Worm (Caenorhabditis elegans) whole organism, late embryonic: ENCODE data around the gene sucl-1.
A peak's percentile ranks its signal among the peaks of the same experiment; 100 is the strongest.

Experiments used
- C08G9.2 ChIP-seq: sonication (generic microtip); optimal IDR thresholded peaks from 2 replicates; lab custom pipeline; 2016; ENCODE audit warnings: mild to moderate bottlenecking, missing genetic modification characterization, moderate library complexity, missing compliant biosample characterization
- K02D7.2 ChIP-seq: sonication (generic microtip); optimal IDR thresholded peaks from 2 replicates; lab custom pipeline; 2017; ENCODE audit warnings: mild to moderate bottlenecking, missing genetic modification characterization, missing compliant biosample characterization
- K09A11.1 ChIP-seq: sonication (generic microtip); optimal IDR thresholded peaks from 2 replicates; lab custom pipeline; 2017; ENCODE audit warnings: antibody characterized with exemption, mild to moderate bottlenecking, missing genetic modification characterization, missing compliant biosample characterization; ENCODE audit not compliant: insufficient read depth
- Y22D7AL.16 ChIP-seq: sonication (generic microtip); optimal IDR thresholded peaks from 2 replicates; lab custom pipeline; 2016; ENCODE audit warnings: missing genetic modification characterization, missing compliant biosample characterization
- ahr-1 ChIP-seq: sonication (generic microtip); optimal IDR thresholded peaks from 2 replicates; lab custom pipeline; 2016; ENCODE audit warnings: missing genetic modification characterization, missing compliant biosample characterization
- ama-1 ChIP-seq: fragments of 150-350 bp; optimal IDR thresholded peaks from 2 replicates; lab custom pipeline; 2014
- ceh-14 ChIP-seq: sonication (generic microtip); optimal IDR thresholded peaks from 2 replicates; lab custom pipeline; 2016; ENCODE audit warnings: missing genotype, missing genetic modification characterization, missing compliant biosample characterization
- ceh-18 ChIP-seq: sonication (generic microtip); optimal IDR thresholded peaks from 2 replicates; lab custom pipeline; 2016; ENCODE audit warnings: missing genetic modification characterization, missing compliant biosample characterization
- ceh-19 ChIP-seq: fragments of 200-800 bp; sonication (Bioruptor generic); optimal IDR thresholded peaks from 2 replicates; lab custom pipeline; 2018; ENCODE audit warnings: mild to moderate bottlenecking, missing genetic modification characterization, missing compliant biosample characterization
- ceh-2 ChIP-seq: sonication (generic microtip); optimal IDR thresholded peaks from 2 replicates; lab custom pipeline; 2016; ENCODE audit warnings: missing genotype, missing genetic modification characterization, missing compliant biosample characterization
- ceh-30 ChIP-seq: fragments of 150-350 bp; optimal IDR thresholded peaks from 2 replicates; lab custom pipeline; 2014; ENCODE audit warnings: missing biosample characterization, missing genetic modification characterization
- ceh-31 ChIP-seq: sonication (generic microtip); optimal IDR thresholded peaks from 2 replicates; lab custom pipeline; 2016; ENCODE audit warnings: missing genetic modification characterization, missing compliant biosample characterization
- ceh-34 ChIP-seq: sonication (generic microtip); optimal IDR thresholded peaks from 2 replicates; lab custom pipeline; 2016; ENCODE audit warnings: mild to moderate bottlenecking, missing genetic modification characterization, missing compliant biosample characterization
- ceh-45 ChIP-seq: fragments of 200-800 bp; sonication (Bioruptor generic); IDR thresholded peaks from 2 replicates; pipeline ENCODE4 v1.3.6; 2022; ENCODE audit warnings: missing genetic modification reagents, missing genetic modification characterization, missing compliant biosample characterization
- dmd-4 ChIP-seq: sonication (generic microtip); optimal IDR thresholded peaks from 2 replicates; lab custom pipeline; 2016; ENCODE audit warnings: borderline replicate concordance, missing genetic modification characterization, missing compliant biosample characterization
- dve-1 ChIP-seq: sonication (generic microtip); optimal IDR thresholded peaks from 2 replicates; lab custom pipeline; 2017; ENCODE audit warnings: antibody characterized with exemption, mild to moderate bottlenecking, missing genetic modification characterization, missing compliant biosample characterization
- elt-2 ChIP-seq: sonication (generic microtip); optimal IDR thresholded peaks from 2 replicates; lab custom pipeline; 2016; ENCODE audit warnings: missing genetic modification reagents, missing genetic modification characterization, missing compliant biosample characterization
- ets-4 ChIP-seq: sonication (generic microtip); optimal IDR thresholded peaks from 2 replicates; lab custom pipeline; 2016; ENCODE audit warnings: missing genetic modification characterization, missing compliant biosample characterization
- eyg-1 ChIP-seq: sonication (generic microtip); optimal IDR thresholded peaks from 2 replicates; lab custom pipeline; 2016; ENCODE audit warnings: missing genotype, missing genetic modification characterization, missing compliant biosample characterization
- fax-1 ChIP-seq: sonication (generic microtip); optimal IDR thresholded peaks from 2 replicates; lab custom pipeline; 2016; ENCODE audit warnings: missing genotype, missing genetic modification characterization, missing compliant biosample characterization
- fkh-10 ChIP-seq: fragments of 150-350 bp; optimal IDR thresholded peaks from 2 replicates; lab custom pipeline; 2014; ENCODE audit warnings: missing biosample characterization, missing genetic modification reagents, missing genetic modification characterization
- hlh-15 ChIP-seq: sonication (generic microtip); optimal IDR thresholded peaks from 2 replicates; lab custom pipeline; 2016; ENCODE audit warnings: missing genetic modification characterization, missing compliant biosample characterization
- hlh-30 ChIP-seq: sonication (generic microtip); optimal IDR thresholded peaks from 2 replicates; lab custom pipeline; 2017; ENCODE audit warnings: antibody characterized with exemption, missing genetic modification characterization, missing compliant biosample characterization; ENCODE audit not compliant: insufficient read depth
- hlh-8 ChIP-seq: sonication (generic microtip); optimal IDR thresholded peaks from 2 replicates; lab custom pipeline; 2016; ENCODE audit warnings: missing genotype, missing genetic modification characterization, missing compliant biosample characterization
- lim-6 ChIP-seq: sonication (generic microtip); optimal IDR thresholded peaks from 2 replicates; lab custom pipeline; 2016; ENCODE audit warnings: missing genetic modification characterization, missing compliant biosample characterization
- lin-11 ChIP-seq: fragments of 200-800 bp; sonication (Bioruptor generic); optimal IDR thresholded peaks from 2 replicates; lab custom pipeline; 2018; ENCODE audit warnings: mild to moderate bottlenecking, missing genetic modification characterization, missing compliant biosample characterization
- madf-2 ChIP-seq: sonication (generic microtip); optimal IDR thresholded peaks from 2 replicates; lab custom pipeline; 2017; ENCODE audit warnings: missing genetic modification characterization, missing compliant biosample characterization
- mec-3 ChIP-seq: sonication (generic microtip); optimal IDR thresholded peaks from 2 replicates; lab custom pipeline; 2016; ENCODE audit warnings: borderline replicate concordance, missing genetic modification characterization, missing compliant biosample characterization
- nfya-1 ChIP-seq: sonication (generic microtip); optimal IDR thresholded peaks from 2 replicates; lab custom pipeline; 2017; ENCODE audit warnings: missing genetic modification characterization, mild to moderate bottlenecking, missing compliant biosample characterization, antibody characterized with exemption, moderate library complexity
- nhr-11 ChIP-seq: fragments of 150-350 bp; optimal IDR thresholded peaks from 2 replicates; lab custom pipeline; 2014; ENCODE audit warnings: missing biosample characterization, missing genetic modification characterization
- pag-3 ChIP-seq: sonication (generic microtip); optimal IDR thresholded peaks from 2 replicates; lab custom pipeline; 2016; ENCODE audit warnings: missing compliant biosample characterization, missing genetic modification characterization, borderline replicate concordance
- pat-9 ChIP-seq: fragments of 200-800 bp; sonication (Bioruptor generic); optimal IDR thresholded peaks from 2 replicates; lab custom pipeline; 2018; ENCODE audit warnings: mild to moderate bottlenecking, missing genetic modification characterization, moderate library complexity, missing compliant biosample characterization
- pax-1 ChIP-seq: fragments of 150-350 bp; optimal IDR thresholded peaks from 2 replicates; lab custom pipeline; 2014; ENCODE audit warnings: missing biosample characterization, missing genetic modification characterization
- pha-2 ChIP-seq: sonication (generic microtip); optimal IDR thresholded peaks from 2 replicates; lab custom pipeline; 2017; ENCODE audit warnings: mild to moderate bottlenecking, missing genetic modification characterization, missing compliant biosample characterization
- pha-4 ChIP-seq: fragments of 150-350 bp; optimal IDR thresholded peaks from 2 replicates; lab custom pipeline; 2018; ENCODE audit warnings: missing biosample characterization, missing genetic modification reagents, missing genetic modification characterization
- pros-1 ChIP-seq: fragments of 150-350 bp; optimal IDR thresholded peaks from 2 replicates; lab custom pipeline; 2014; ENCODE audit warnings: missing biosample characterization, missing genetic modification reagents, missing genetic modification characterization
- ref-2 ChIP-seq: sonication (generic microtip); optimal IDR thresholded peaks from 2 replicates; lab custom pipeline; 2016; ENCODE audit warnings: missing genetic modification characterization, missing compliant biosample characterization
- rnt-1 ChIP-seq: sonication (generic microtip); optimal IDR thresholded peaks from 2 replicates; lab custom pipeline; 2016; ENCODE audit warnings: missing genetic modification characterization, missing compliant biosample characterization
- sox-2 ChIP-seq: fragments of 200-800 bp; sonication (Bioruptor generic); IDR thresholded peaks from 2 replicates; pipeline ENCODE4 v1.3.6; 2022; ENCODE audit warnings: missing genetic modification reagents, missing genetic modification characterization, missing compliant biosample characterization
- sox-4 ChIP-seq: sonication (generic microtip); optimal IDR thresholded peaks from 2 replicates; lab custom pipeline; 2017; ENCODE audit warnings: mild to moderate bottlenecking, missing genetic modification characterization, inconsistent platforms, missing compliant biosample characterization
- tbx-2 ChIP-seq: sonication (generic microtip); optimal IDR thresholded peaks from 2 replicates; lab custom pipeline; 2016; ENCODE audit warnings: missing genetic modification characterization, missing compliant biosample characterization
- unc-3 ChIP-seq, 2 experiments: fragments of 200-800 bp in 1 of 2; sonication (Bioruptor generic) in 1 of 2; sonication (generic microtip) in 1 of 2; conservative IDR thresholded peaks in 1 of 2; optimal IDR thresholded peaks in 1 of 2; 2 replicates each; pipeline versions ENCODE4 v1.3.6 to Lab custom; 2016 to 2022; ENCODE audit warnings: missing compliant biosample characterization in 2 of 2, missing genetic modification characterization in 2 of 2, missing genetic modification reagents in 1 of 2

Gene sucl-1

DNA sequence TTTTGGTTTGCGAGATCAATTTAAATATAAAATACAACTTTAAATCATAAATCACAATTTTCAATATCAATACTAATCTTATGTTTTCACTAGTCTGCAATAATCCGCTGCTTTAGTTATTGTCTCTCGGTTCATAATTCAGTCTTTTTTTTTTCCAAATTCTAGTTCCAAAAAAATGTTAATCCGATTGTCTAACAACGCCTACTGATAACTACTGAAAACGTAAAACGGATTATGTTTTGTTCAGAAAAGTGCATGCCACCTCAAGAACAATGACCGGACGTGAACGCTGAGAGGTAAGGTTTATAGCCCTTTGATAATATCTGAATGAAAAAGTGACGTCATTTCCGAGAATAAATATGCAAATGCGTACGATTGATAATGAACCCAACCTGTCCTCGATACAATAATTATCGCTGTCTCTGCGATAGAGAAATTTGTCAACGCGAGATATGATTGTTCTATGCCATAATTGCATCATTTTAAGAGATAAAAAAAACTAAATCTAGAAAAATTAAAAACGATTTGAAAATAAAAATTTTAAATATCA lies 39.4 kb downstream of the sucl-1 start, which contains the start of gene sprr-2:
Gene sprr-2 (plus strand): TSS at position 248 of the 550 bp plus-strand sequence.
- no peak for TF ChIP-seq dmd-4 (tag; lab: Kevin White, UChicago)
- peak; percentile 96 for TF ChIP-seq elt-2 (tag; lab: Kevin White, UChicago)

DNA sequence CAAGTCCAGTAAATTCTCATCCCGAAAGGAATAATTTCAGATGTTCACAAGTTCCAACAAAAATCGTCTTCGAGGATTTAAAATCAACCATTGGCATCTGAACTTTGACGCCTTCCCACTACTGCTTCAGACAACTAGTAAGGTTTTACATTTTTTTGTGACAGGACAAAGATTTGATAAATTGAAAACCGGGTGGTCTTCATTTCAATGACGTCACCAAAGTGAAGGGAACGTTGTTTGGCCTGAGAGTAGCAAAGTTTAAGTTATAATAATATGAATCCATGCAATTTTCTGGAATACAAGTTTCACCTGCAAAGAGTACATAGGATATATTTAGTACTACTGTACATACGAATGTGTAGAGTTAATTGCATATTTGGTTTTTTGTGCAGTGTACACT lies 40.3 kb downstream of the sucl-1 start:
- TF ChIP-seq unc-3 (GFP tag; conservative IDR thresholded peaks at IDR 0.05; lab: Robert Waterston, UW) (no peak), unc-3 (tag; optimal IDR thresholded peaks at IDR 0.05; lab: Kevin White, UChicago) (no peak), Y22D7AL.16 (tag; lab: Kevin White, UChicago) (no peak), pag-3 (no peak), pha-2 (tag; lab: Kevin White, UChicago) (no peak), elt-2 (tag; lab: Kevin White, UChicago) (no peak), ceh-30 (tag; lab: Kevin White, UChicago) (no peak), ceh-19 (no peak), pros-1 (tag; lab: Kevin White, UChicago) (no peak), pax-1 (tag; lab: Kevin White, UChicago) (no peak), ceh-14 (no peak), lim-6 (tag; lab: Kevin White, UChicago) (no peak), mec-3 (tag; lab: Kevin White, UChicago) (no peak), ceh-45 (no peak), ceh-34 (no peak), hlh-15 (tag; lab: Kevin White, UChicago) (no peak), K02D7.2 (tag; lab: Kevin White, UChicago) (no peak), sox-2 (no peak), nfya-1 (no peak), dve-1 (tag; lab: Kevin White, UChicago) (no peak), dmd-4 (tag; lab: Kevin White, UChicago) (no peak)

DNA sequence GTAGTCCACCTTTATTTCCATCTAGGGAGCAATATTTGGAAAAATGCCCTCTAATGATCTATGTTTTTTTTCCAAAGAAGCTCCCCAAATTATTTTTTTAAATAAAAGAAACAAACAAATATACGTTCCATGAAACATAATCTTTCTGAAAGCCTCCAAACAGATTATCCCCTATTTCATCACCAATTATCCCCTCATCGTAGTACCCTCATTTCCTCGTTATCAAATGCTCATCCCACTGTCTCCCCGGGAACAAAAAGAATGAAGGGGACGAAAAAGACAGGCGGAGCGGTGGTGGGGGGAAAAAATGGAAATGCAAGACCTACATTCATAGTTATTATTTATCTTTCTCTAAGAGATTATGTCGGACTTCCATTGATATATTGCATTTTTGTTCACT lies 43.6 kb downstream of the sucl-1 start:
- TF ChIP-seq ceh-14 (no peak), K02D7.2 (tag; lab: Kevin White, UChicago) (no peak), nfya-1 (no peak), ceh-19 (no peak), lin-11 (tag; lab: Kevin White, UChicago) (no peak), lim-6 (tag; lab: Kevin White, UChicago) (no peak), hlh-15 (tag; lab: Kevin White, UChicago) (no peak), pha-2 (tag; lab: Kevin White, UChicago) (no peak), ceh-2 (tag; lab: Kevin White, UChicago) (no peak), nhr-11 (tag; lab: Kevin White, UChicago) (no peak), pat-9 (no peak), rnt-1 (tag; lab: Kevin White, UChicago) (no peak), ama-1 (lab: Kevin White, UChicago) (no peak), pha-4 (tag; lab: Kevin White, UChicago) (no peak), sox-4 (tag; lab: Kevin White, UChicago) (no peak), ceh-45 (no peak), dmd-4 (tag; lab: Kevin White, UChicago) (no peak)

DNA sequence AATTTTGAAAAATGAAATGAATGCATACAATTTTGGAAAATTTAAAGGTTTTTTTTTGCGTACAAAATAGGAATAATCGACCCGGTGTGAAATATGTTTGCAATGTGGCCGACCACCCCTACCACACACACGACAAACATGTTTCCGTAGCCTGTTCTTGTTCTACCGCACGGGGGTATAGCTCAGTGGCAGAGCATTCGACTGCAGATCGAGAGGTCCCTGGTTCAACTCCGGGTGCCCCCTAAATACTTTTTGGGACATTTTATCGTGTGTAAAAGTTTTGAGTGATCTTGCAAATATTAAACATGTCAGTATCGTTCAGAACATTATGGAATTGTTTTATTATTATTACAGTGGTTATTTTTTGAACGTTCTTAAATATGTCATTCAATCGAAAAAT lies 50.9 kb downstream of the sucl-1 start:
- TF ChIP-seq sox-2 = peak; percentile 62
- peak; percentile 74 for TF ChIP-seq K09A11.1 (tag; lab: Kevin White, UChicago)
- no peak for TF ChIP-seq pag-3
- TF ChIP-seq C08G9.2 (tag; lab: Kevin White, UChicago) = peak; percentile 70
- TF ChIP-seq ceh-34 = peak; percentile 76
- no peak for TF ChIP-seq ets-4 (tag; lab: Kevin White, UChicago)
- TF ChIP-seq pat-9 = peak; percentile 77
- peak; percentile 61 for TF ChIP-seq lin-11 (tag; lab: Kevin White, UChicago)
- peak; percentile 68 for TF ChIP-seq K02D7.2 (tag; lab: Kevin White, UChicago)
- TF ChIP-seq ceh-18 (tag; lab: Kevin White, UChicago) = peak; percentile 33
- peak; percentile 74 for TF ChIP-seq ref-2 (tag; lab: Kevin White, UChicago)
- TF ChIP-seq sox-4 (tag; lab: Kevin White, UChicago) = peak; percentile 69
- peak; percentile 60 for TF ChIP-seq ceh-2 (tag; lab: Kevin White, UChicago)
- peak; percentile 49 for TF ChIP-seq ceh-31 (tag; lab: Kevin White, UChicago)
- peak; percentile 70 for TF ChIP-seq ahr-1 (tag; lab: Kevin White, UChicago)
- TF ChIP-seq tbx-2 (tag; lab: Kevin White, UChicago) = peak; percentile 77
- peak; percentile 47 for TF ChIP-seq fax-1 (tag; lab: Kevin White, UChicago)
- TF ChIP-seq Y22D7AL.16 (tag; lab: Kevin White, UChicago) = peak; percentile 74
- peak; percentile 26 for TF ChIP-seq hlh-15 (tag; lab: Kevin White, UChicago)
- no peak for TF ChIP-seq ceh-30 (tag; lab: Kevin White, UChicago)
- TF ChIP-seq dve-1 (tag; lab: Kevin White, UChicago) = no peak
- no peak for TF ChIP-seq fkh-10 (GFP tag; lab: Kevin White, UChicago)
- peak; percentile 76 for TF ChIP-seq pha-2 (tag; lab: Kevin White, UChicago)
- no peak for TF ChIP-seq hlh-30
- peak; percentile 54 for TF ChIP-seq madf-2 (tag; lab: Kevin White, UChicago)
- peak; percentile 52 for TF ChIP-seq hlh-8 (tag; lab: Kevin White, UChicago)
- no peak for TF ChIP-seq pros-1 (tag; lab: Kevin White, UChicago)
- TF ChIP-seq eyg-1 (tag; lab: Kevin White, UChicago) = peak; percentile 26
